Fruit fly (Drosophila melanogaster): ENCODE measurements around the gene poe.

Gene poe

dm6 chr2L:8084349-8085203 is 13.2 kb upstream of the poe start (continued):
- peak; percentile 57 for TF ChIP-seq kni (GFP tag; optimal IDR thresholded peaks at IDR 0.05)
- TF ChIP-seq kay (GFP tag; optimal IDR thresholded peaks at IDR 0.05): peak; percentile 11
- TF ChIP-seq zf30C (GFP tag; optimal IDR thresholded peaks at IDR 0.05): no peak
- TF ChIP-seq CG17361 (GFP tag; IDR thresholded peaks at IDR 0.05): 0 out of 3 replicates have a peak, but pooled peaks have one; percentile 27
- peak; percentile 36 for TF ChIP-seq CG12769 (tag; optimal IDR thresholded peaks at IDR 0.05)
- TF ChIP-seq lilli (GFP tag; optimal IDR thresholded peaks at IDR 0.05): no peak
- no peak for TF ChIP-seq CG1024 (GFP tag; IDR thresholded peaks at IDR 0.05)
- no peak for TF ChIP-seq ind (GFP tag; optimal IDR thresholded peaks at IDR 0.05)
- no peak for TF ChIP-seq CG6791 (GFP tag; IDR thresholded peaks at IDR 0.05; ENCODE audit: partially characterized antibody)
- TF ChIP-seq row (GFP tag; IDR thresholded peaks at IDR 0.05): peak; percentile 58
- TF ChIP-seq CG8089 (GFP tag; optimal IDR thresholded peaks at IDR 0.05): no peak
- TF ChIP-seq Hr3 (GFP tag; optimal IDR thresholded peaks at IDR 0.05): no peak
- TF ChIP-seq Usf (GFP tag; optimal IDR thresholded peaks at IDR 0.05): no peak
- TF ChIP-seq da (GFP tag; optimal IDR thresholded peaks at IDR 0.05): no peak
- no peak for TF ChIP-seq CG18476 (GFP tag; optimal IDR thresholded peaks at IDR 0.05)
- TF ChIP-seq CG3726 (GFP tag; IDR thresholded peaks at IDR 0.05): no peak
- no peak for TF ChIP-seq CG11723 (GFP tag; optimal IDR thresholded peaks at IDR 0.05)
- no peak for TF ChIP-seq CG2129 (GFP tag; IDR thresholded peaks at IDR 0.05; ENCODE audit: partially characterized antibody)
- peak; percentile 6; the same call in 1 of the 2 replicates for TF ChIP-seq slbo (GFP tag; IDR thresholded peaks at IDR 0.05)
- TF ChIP-seq Dbx (GFP tag; IDR thresholded peaks at IDR 0.05): peak; percentile 42; the same call in 1 of the 3 replicates
- no peak for TF ChIP-seq fd96Cb (tag; optimal IDR thresholded peaks at IDR 0.05)
- TF ChIP-seq cad (GFP tag; optimal IDR thresholded peaks at IDR 0.05): no peak
- TF ChIP-seq CG8290 (GFP tag; optimal IDR thresholded peaks at IDR 0.05): peak; percentile 33
- peak in 1 of 2 experiments; percentile 23 for TF ChIP-seq CG8290 (tag; optimal IDR thresholded peaks at IDR 0.05)
- TF ChIP-seq Hr78 (GFP tag; optimal IDR thresholded peaks at IDR 0.05): no peak
- peak; percentile 9 for TF ChIP-seq Sox100B (GFP tag; optimal IDR thresholded peaks at IDR 0.05)
- peak; percentile 30 for TF ChIP-seq CG7745 (tag; optimal IDR thresholded peaks at IDR 0.05)
- no peak for TF ChIP-seq Hsf (GFP tag; optimal IDR thresholded peaks at IDR 0.05)
- no peak for TF ChIP-seq knrl (GFP tag; IDR thresholded peaks at IDR 0.05; ENCODE audit: partially characterized antibody)
- TF ChIP-seq CG14667 (GFP tag; IDR thresholded peaks at IDR 0.05): no peak
- peak; percentile 22 for TF ChIP-seq Dip3 (GFP tag; optimal IDR thresholded peaks at IDR 0.05)
- no peak for TF ChIP-seq nerfin-1 (tag; optimal IDR thresholded peaks at IDR 0.05)
- TF ChIP-seq CG15514 (GFP tag; optimal IDR thresholded peaks at IDR 0.05): peak; percentile 13
- no peak for TF ChIP-seq NfI (GFP tag; optimal IDR thresholded peaks at IDR 0.05)
- TF ChIP-seq dmrt11E (tag; optimal IDR thresholded peaks at IDR 0.05): no peak
- TF ChIP-seq chm (GFP tag; IDR thresholded peaks at IDR 0.05): peak; percentile 29; the same call in 1 of the 2 replicates
- no peak for TF ChIP-seq CG9797 (GFP tag; optimal IDR thresholded peaks at IDR 0.05)
- peak; percentile 87 for TF ChIP-seq grau (tag; optimal IDR thresholded peaks at IDR 0.05)
- peak; percentile 3 for TF ChIP-seq CG18599 (GFP tag; optimal IDR thresholded peaks at IDR 0.05)
- TF ChIP-seq Hmx (GFP tag; optimal IDR thresholded peaks at IDR 0.05): no peak
- peak; percentile 76 for TF ChIP-seq ewg (GFP tag; optimal IDR thresholded peaks at IDR 0.05)
- peak; percentile 41 for TF ChIP-seq CG6813 (GFP tag; optimal IDR thresholded peaks at IDR 0.05)
- no peak for TF ChIP-seq Eip74EF (GFP tag; optimal IDR thresholded peaks at IDR 0.05)
